Worm (Caenorhabditis elegans) whole organism, L2 larva: ENCODE results near the gene F10G7.12.
A peak's percentile ranks its signal among the peaks of the same experiment; 100 is the strongest.

ENCODE experiments used
- C34F6.9 ChIP-seq: fragments of 150-350 bp; optimal IDR thresholded peaks from 2 replicates; lab custom pipeline; 2014; ENCODE audit warnings: missing biosample characterization, missing genetic modification characterization
- F13H6.1 ChIP-seq: sonication (generic microtip); optimal IDR thresholded peaks from 2 replicates; lab custom pipeline; 2016; ENCODE audit warnings: missing genetic modification characterization, missing compliant biosample characterization
- R02D3.7 ChIP-seq: fragments of 150-350 bp; optimal IDR thresholded peaks from 2 replicates; lab custom pipeline; 2014; ENCODE audit warnings: missing biosample characterization, missing genetic modification characterization
- Y55F3AM.14 ChIP-seq: fragments of 200-800 bp; sonication (Bioruptor generic); optimal IDR thresholded peaks from 2 replicates; lab custom pipeline; 2018; ENCODE audit warnings: mild to moderate bottlenecking, missing genetic modification characterization, missing compliant biosample characterization
- ZK546.5 ChIP-seq: sonication (generic microtip); optimal IDR thresholded peaks from 2 replicates; lab custom pipeline; 2017; ENCODE audit warnings: missing biosample characterization, missing genetic modification characterization
- alr-1 ChIP-seq: fragments of 150-350 bp; optimal IDR thresholded peaks from 2 replicates; lab custom pipeline; 2014; ENCODE audit warnings: missing biosample characterization, missing genetic modification characterization
- aly-2 ChIP-seq: fragments of 150-350 bp; optimal IDR thresholded peaks from 2 replicates; lab custom pipeline; 2014; ENCODE audit warnings: missing biosample characterization, missing genetic modification characterization
- ceh-16 ChIP-seq: fragments of 150-350 bp; optimal IDR thresholded peaks from 2 replicates; lab custom pipeline; 2014; ENCODE audit warnings: missing biosample characterization, missing genetic modification characterization
- ceh-82 ChIP-seq: fragments of 150-350 bp; optimal IDR thresholded peaks from 2 replicates; lab custom pipeline; 2014; ENCODE audit warnings: missing biosample characterization, missing genetic modification characterization
- crh-2 ChIP-seq: sonication (generic microtip); optimal IDR thresholded peaks from 2 replicates; lab custom pipeline; 2017; ENCODE audit warnings: missing biosample characterization, missing genetic modification characterization
- dmd-4 ChIP-seq: sonication (generic microtip); optimal IDR thresholded peaks from 2 replicates; lab custom pipeline; 2017; ENCODE audit warnings: missing biosample characterization, missing genetic modification characterization
- elt-1 ChIP-seq: fragments of 150-350 bp; optimal IDR thresholded peaks from 2 replicates; lab custom pipeline; 2014; ENCODE audit warnings: missing biosample characterization, missing genetic modification characterization
- elt-3 ChIP-seq: sonication (generic microtip); optimal IDR thresholded peaks from 2 replicates; lab custom pipeline; 2017; ENCODE audit warnings: missing biosample characterization, missing genetic modification characterization
- fos-1 ChIP-seq: fragments of 150-350 bp; optimal IDR thresholded peaks from 2 replicates; lab custom pipeline; 2014; ENCODE audit warnings: missing biosample characterization, missing genetic modification characterization
- gmeb-1 ChIP-seq: fragments of 150-350 bp; optimal IDR thresholded peaks from 2 replicates; lab custom pipeline; 2014; ENCODE audit warnings: missing biosample characterization, missing genetic modification characterization
- lin-11 ChIP-seq: fragments of 150-350 bp; sonication (generic microtip); optimal IDR thresholded peaks from 2 replicates; lab custom pipeline; 2014; ENCODE audit warnings: missing biosample characterization, missing genetic modification characterization, inconsistent platforms, mixed read lengths
- lin-13 ChIP-seq: fragments of 150-350 bp; optimal IDR thresholded peaks from 2 replicates; lab custom pipeline; 2014; ENCODE audit warnings: missing biosample characterization, missing genetic modification reagents, missing genetic modification characterization
- lsy-2 ChIP-seq, 2 experiments: fragments of 150-350 bp in 1 of 2; sonication (generic microtip) in 1 of 2; optimal IDR thresholded peaks; 2 replicates each; lab custom pipeline; 2014 to 2017; ENCODE audit warnings: missing biosample characterization in 2 of 2, missing genetic modification characterization in 2 of 2
- mab-5 ChIP-seq: fragments of 150-350 bp; optimal IDR thresholded peaks from 2 replicates; lab custom pipeline; 2014; ENCODE audit warnings: missing biosample characterization, missing genetic modification characterization
- mbf-1 ChIP-seq: sonication (generic microtip); optimal IDR thresholded peaks from 2 replicates; lab custom pipeline; 2017; ENCODE audit warnings: missing biosample characterization, missing genetic modification characterization
- mdl-1 ChIP-seq, 2 experiments: fragments of 150-350 bp in 1 of 2; sonication (generic microtip) in 1 of 2; optimal IDR thresholded peaks; 2 replicates each; lab custom pipeline; 2017; ENCODE audit warnings: missing biosample characterization in 2 of 2, missing genetic modification characterization in 2 of 2
- nhr-10 ChIP-seq: sonication (generic microtip); optimal IDR thresholded peaks from 2 replicates; lab custom pipeline; 2017; ENCODE audit warnings: missing biosample characterization, missing genetic modification characterization
- nhr-11 ChIP-seq: fragments of 150-350 bp; optimal IDR thresholded peaks from 2 replicates; lab custom pipeline; 2014; ENCODE audit warnings: missing biosample characterization, missing genetic modification characterization
- nhr-12 ChIP-seq: fragments of 150-350 bp; optimal IDR thresholded peaks from 2 replicates; lab custom pipeline; 2014; ENCODE audit warnings: missing biosample characterization, missing genetic modification characterization
- nhr-129 ChIP-seq: fragments of 150-350 bp; optimal IDR thresholded peaks from 2 replicates; lab custom pipeline; 2014; ENCODE audit warnings: missing biosample characterization, missing genetic modification characterization
- nhr-21 ChIP-seq: fragments of 150-350 bp; optimal IDR thresholded peaks from 2 replicates; lab custom pipeline; 2014; ENCODE audit warnings: missing biosample characterization, missing genetic modification characterization
- nhr-23 ChIP-seq: fragments of 150-350 bp; optimal IDR thresholded peaks from 2 replicates; lab custom pipeline; 2014; ENCODE audit warnings: missing biosample characterization, missing genetic modification reagents, missing genetic modification characterization
- nhr-237 ChIP-seq: fragments of 150-350 bp; optimal IDR thresholded peaks from 2 replicates; lab custom pipeline; 2014; ENCODE audit warnings: missing biosample characterization, missing genetic modification characterization
- nhr-25 ChIP-seq: fragments of 150-350 bp; sonication (generic microtip); optimal IDR thresholded peaks from 3 replicates; lab custom pipeline; 2014; ENCODE audit warnings: missing biosample characterization, missing genetic modification characterization
- nhr-6 ChIP-seq: fragments of 150-350 bp; optimal IDR thresholded peaks from 2 replicates; lab custom pipeline; 2014; ENCODE audit warnings: missing biosample characterization, missing genetic modification characterization
- nhr-77 ChIP-seq: fragments of 150-350 bp; optimal IDR thresholded peaks from 2 replicates; lab custom pipeline; 2014; ENCODE audit warnings: missing biosample characterization, missing genetic modification characterization
- peb-1 ChIP-seq: fragments of 150-350 bp; optimal IDR thresholded peaks from 2 replicates; lab custom pipeline; 2014; ENCODE audit warnings: missing biosample characterization, missing genetic modification characterization
- sem-4 ChIP-seq: fragments of 150-350 bp; optimal IDR thresholded peaks from 2 replicates; lab custom pipeline; 2014; ENCODE audit warnings: missing biosample characterization, missing genetic modification reagents, missing genetic modification characterization
- skn-1 ChIP-seq: sonication (generic microtip); optimal IDR thresholded peaks from 2 replicates; lab custom pipeline; 2017; ENCODE audit warnings: missing biosample characterization, missing genetic modification characterization
- unc-39 ChIP-seq: fragments of 150-350 bp; optimal IDR thresholded peaks from 2 replicates; lab custom pipeline; 2014; ENCODE audit warnings: missing biosample characterization, missing genetic modification characterization
- unc-55 ChIP-seq: fragments of 150-350 bp; sonication (generic microtip); optimal IDR thresholded peaks from 3 replicates; lab custom pipeline; 2014; ENCODE audit warnings: missing biosample characterization, missing genetic modification reagents, missing genetic modification characterization
- unc-62 ChIP-seq: fragments of 150-350 bp; optimal IDR thresholded peaks from 2 replicates; lab custom pipeline; 2014; ENCODE audit warnings: missing biosample characterization, missing genetic modification reagents, missing genetic modification characterization
- zag-1 ChIP-seq: fragments of 150-350 bp; optimal IDR thresholded peaks from 2 replicates; lab custom pipeline; 2014; ENCODE audit warnings: missing biosample characterization, missing genetic modification characterization
- ztf-11 ChIP-seq: sonication (generic microtip); optimal IDR thresholded peaks from 2 replicates; lab custom pipeline; 2017; ENCODE audit warnings: missing biosample characterization, missing genetic modification characterization
- ztf-4 ChIP-seq: fragments of 150-350 bp; optimal IDR thresholded peaks from 2 replicates; lab custom pipeline; 2014; ENCODE audit warnings: missing biosample characterization, missing genetic modification characterization

The F10G7.12 gene

ce11 chrII:4710120-4710519, 20.5 kb downstream of the F10G7.12 start, which contains the start of gene tag-151:
TSS of gene tag-151 (plus strand) at chrII:4710277.
- TF ChIP-seq lsy-2 (tag; optimal IDR thresholded peaks at IDR 0.05; lab: Kevin White, UChicago) (peak in 1 of 2 experiments; percentile 8), nhr-25 (peak; percentile 3), lin-11 (tag; lab: Kevin White, UChicago) (no peak), ZK546.5 (tag; lab: Kevin White, UChicago) (no peak)
- TF ChIP-seq, all 48 proteins: peak for 2

ce11 chrII:4710813-4711212, 21.2 kb downstream of the F10G7.12 start:
- TF ChIP-seq nhr-10 (tag; lab: Kevin White, UChicago): no peak
- TF ChIP-seq lsy-2 (tag; optimal IDR thresholded peaks at IDR 0.05; lab: Kevin White, UChicago): no peak
- no peak for TF ChIP-seq lin-11 (tag; lab: Kevin White, UChicago)
- no peak for TF ChIP-seq alr-1 (tag; lab: Kevin White, UChicago)
- no peak for TF ChIP-seq F13H6.1 (tag; lab: Kevin White, UChicago)
- no peak for TF ChIP-seq nhr-77 (tag; lab: Kevin White, UChicago)
- TF ChIP-seq nhr-12 (tag; lab: Kevin White, UChicago): no peak
- no peak for TF ChIP-seq elt-1 (tag; lab: Kevin White, UChicago)
- no peak for TF ChIP-seq unc-62 (GFP tag; lab: Kevin White, UChicago)
- TF ChIP-seq nhr-11 (tag; lab: Kevin White, UChicago): no peak

ce11 chrII:4715676-4716075, 26.1 kb downstream of the F10G7.12 start, which contains the start of gene F41C3.8:
TSS of gene F41C3.8 (plus strand) at chrII:4716046.
- peak; percentile 29 for TF ChIP-seq F13H6.1 (tag; lab: Kevin White, UChicago)
- peak; percentile 17 for TF ChIP-seq nhr-129 (tag; lab: Kevin White, UChicago)
- no peak for TF ChIP-seq zag-1 (tag; lab: Kevin White, UChicago)
- TF ChIP-seq crh-2 (tag; lab: Kevin White, UChicago): peak; percentile 15
- TF ChIP-seq fos-1 (tag; lab: Kevin White, UChicago): peak; percentile 66

- TF ChIP-seq ceh-16 (tag; lab: Kevin White, UChicago) (no peak), unc-55 (GFP tag; lab: Kevin White, UChicago) (peak; percentile 24), lsy-2 (tag; optimal IDR thresholded peaks at IDR 0.05; lab: Kevin White, UChicago) (peak in 1 of 2 experiments; percentile 35)
Measured at ce11 chrII:4726120-4726519, 36.5 kb downstream of the F10G7.12 start, which contains the start of gene F10G7.10. TSS of gene F10G7.10 (minus strand) at chrII:4726264.

ce11 chrII:4726750-4727384, 37.3 kb downstream of the F10G7.12 start:
- TF ChIP-seq nhr-23 (tag; lab: Kevin White, UChicago) (no peak), unc-39 (tag; lab: Kevin White, UChicago) (no peak)

- TF ChIP-seq ztf-4 (tag; lab: Kevin White, UChicago): no peak
- TF ChIP-seq R02D3.7 (tag; lab: Kevin White, UChicago): no peak
Measured at ce11 chrII:4727769-4728168, 38.2 kb downstream of the F10G7.12 start, which contains the start of gene ttr-41. TSS of gene ttr-41 (minus strand) at chrII:4727869.

ce11 chrII:4728687-4729086, 39.1 kb downstream of the F10G7.12 start:
- TF ChIP-seq nhr-129 (tag; lab: Kevin White, UChicago): peak; percentile 72
- TF ChIP-seq R02D3.7 (tag; lab: Kevin White, UChicago): no peak
- no peak for TF ChIP-seq Y55F3AM.14 (GFP tag; lab: Kevin White, UChicago)
- no peak for TF ChIP-seq gmeb-1
- no peak for TF ChIP-seq nhr-237 (tag; lab: Kevin White, UChicago)
- no peak for TF ChIP-seq sem-4
- peak; percentile 46 for TF ChIP-seq C34F6.9 (tag; lab: Kevin White, UChicago)
- TF ChIP-seq ztf-11: no peak
- no peak for TF ChIP-seq peb-1 (tag; lab: Kevin White, UChicago)
- no peak for TF ChIP-seq skn-1 (tag; lab: Kevin White, UChicago)
- no peak for TF ChIP-seq mab-5 (tag; lab: Kevin White, UChicago)
- TF ChIP-seq unc-55 (GFP tag; lab: Kevin White, UChicago): no peak
- no peak for TF ChIP-seq ceh-82 (tag; lab: Kevin White, UChicago)
- TF ChIP-seq ztf-4 (tag; lab: Kevin White, UChicago): no peak
- no peak for TF ChIP-seq nhr-23 (tag; lab: Kevin White, UChicago)
- TF ChIP-seq nhr-6 (tag; lab: Kevin White, UChicago): no peak
- no peak for TF ChIP-seq aly-2 (tag; lab: Kevin White, UChicago)
- TF ChIP-seq mdl-1 (tag; optimal IDR thresholded peaks at IDR 0.05; lab: Kevin White, UChicago): no peak
- TF ChIP-seq crh-2 (tag; lab: Kevin White, UChicago): peak; percentile 76
- no peak for TF ChIP-seq elt-3
- TF ChIP-seq lin-13 (GFP tag; lab: Kevin White, UChicago): no peak
- no peak for TF ChIP-seq elt-1 (tag; lab: Kevin White, UChicago)
- no peak for TF ChIP-seq nhr-21 (tag; lab: Kevin White, UChicago)
- no peak for TF ChIP-seq dmd-4 (tag; lab: Kevin White, UChicago)
- TF ChIP-seq ZK546.5 (tag; lab: Kevin White, UChicago): no peak
- TF ChIP-seq zag-1 (tag; lab: Kevin White, UChicago): no peak
- TF ChIP-seq fos-1 (tag; lab: Kevin White, UChicago): peak; percentile 95
- no peak for TF ChIP-seq mbf-1 (tag; lab: Kevin White, UChicago)
